Worm (Caenorhabditis elegans): ENCODE data around the gene clec-196.

clec-196 gene

DNA sequence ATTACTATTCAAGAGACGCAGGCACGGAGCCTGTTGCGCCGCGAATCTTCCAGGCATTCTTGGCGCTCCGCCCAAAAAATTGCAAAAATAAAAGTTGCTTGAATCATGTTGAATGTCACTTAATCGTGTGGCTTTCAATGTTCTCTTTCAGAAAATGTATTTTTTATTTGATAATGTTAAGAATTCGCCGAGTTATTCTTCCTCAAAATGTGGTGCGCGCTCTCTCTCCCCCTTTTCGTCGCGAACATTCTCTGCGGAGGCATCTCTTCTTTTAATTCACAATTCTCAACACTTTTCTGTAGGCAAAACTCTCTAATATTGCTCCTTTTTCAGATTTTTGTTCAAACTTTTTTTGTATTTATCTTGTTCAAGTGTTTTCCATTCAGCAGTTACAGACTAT, 1.6 kb downstream of the clec-196 start (continued):
- peak; percentile 98 for TF ChIP-seq ref-2 (tag; optimal IDR thresholded peaks at IDR 0.05)
- peak; percentile 89 for TF ChIP-seq unc-55 (GFP tag; optimal IDR thresholded peaks at IDR 0.05)
- peak; percentile 87 for TF ChIP-seq pros-1 (tag; optimal IDR thresholded peaks at IDR 0.05)
- TF ChIP-seq sox-4 (tag; optimal IDR thresholded peaks at IDR 0.05), result peak; percentile 54
- TF ChIP-seq pag-3 (tag; optimal IDR thresholded peaks at IDR 0.05; ENCODE audit: borderline replicate concordance), result no peak
- TF ChIP-seq tbx-7 (tag; optimal IDR thresholded peaks at IDR 0.05), result peak; percentile 35
- TF ChIP-seq rnt-1 (tag; optimal IDR thresholded peaks at IDR 0.05), result peak; percentile 91
- peak; percentile 95 for TF ChIP-seq ceh-31 (tag; optimal IDR thresholded peaks at IDR 0.05)
- no peak for TF ChIP-seq pha-4 (tag; optimal IDR thresholded peaks at IDR 0.05)
- peak; percentile 71 for TF ChIP-seq che-1 (tag; optimal IDR thresholded peaks at IDR 0.05)
- TF ChIP-seq pha-2 (tag; optimal IDR thresholded peaks at IDR 0.05), result peak; percentile 82
- peak; percentile 85 for TF ChIP-seq sox-2 (GFP tag; IDR thresholded peaks at IDR 0.05)
- peak; percentile 56 for TF ChIP-seq C08G9.2 (tag; optimal IDR thresholded peaks at IDR 0.05)
- TF ChIP-seq odd-2 (tag; optimal IDR thresholded peaks at IDR 0.05), result peak; percentile 47
- TF ChIP-seq npax-4 (tag; optimal IDR thresholded peaks at IDR 0.05), result no peak
- TF ChIP-seq unc-86 (tag; optimal IDR thresholded peaks at IDR 0.05), result peak; percentile 92
- peak; percentile 63 for TF ChIP-seq ceh-48 (tag; optimal IDR thresholded peaks at IDR 0.05)
- peak; percentile 93 for TF ChIP-seq nhr-11 (tag; optimal IDR thresholded peaks at IDR 0.05)
- peak; percentile 58 for TF ChIP-seq sdc-2 (tag; optimal IDR thresholded peaks at IDR 0.05)
- peak; percentile 68 for TF ChIP-seq syd-9 (tag; optimal IDR thresholded peaks at IDR 0.05)
- peak; percentile 43 for TF ChIP-seq dmd-4 (tag; optimal IDR thresholded peaks at IDR 0.05; ENCODE audit: borderline replicate concordance)
- peak; percentile 76 for TF ChIP-seq ceh-19 (GFP tag; optimal IDR thresholded peaks at IDR 0.05)
- peak; percentile 80 for TF ChIP-seq lim-6 (tag; optimal IDR thresholded peaks at IDR 0.05)
- peak; percentile 92 for TF ChIP-seq dve-1 (tag; optimal IDR thresholded peaks at IDR 0.05)
- TF ChIP-seq hlh-6 (tag; optimal IDR thresholded peaks at IDR 0.05), result no peak
- TF ChIP-seq ceh-2 (tag; optimal IDR thresholded peaks at IDR 0.05), result peak; percentile 71
- peak; percentile 30 for TF ChIP-seq fax-1 (tag; optimal IDR thresholded peaks at IDR 0.05)
- no peak for TF ChIP-seq fkh-10 (GFP tag; optimal IDR thresholded peaks at IDR 0.05)
- TF ChIP-seq pqm-1 (tag; optimal IDR thresholded peaks at IDR 0.05), result peak; percentile 65
- TF ChIP-seq hlh-13 (GFP tag; optimal IDR thresholded peaks at IDR 0.05), result no peak
- TF ChIP-seq ceh-9 (tag; optimal IDR thresholded peaks at IDR 0.05), result no peak
- TF ChIP-seq ahr-1 (tag; optimal IDR thresholded peaks at IDR 0.05), result peak; percentile 42
- peak; percentile 82 for TF ChIP-seq elt-2 (tag; optimal IDR thresholded peaks at IDR 0.05)
- TF ChIP-seq ceh-45 (GFP tag; IDR thresholded peaks at IDR 0.05), result no peak
- peak; percentile 94 for TF ChIP-seq tbx-2 (tag; optimal IDR thresholded peaks at IDR 0.05)
- peak; percentile 33 for TF ChIP-seq ceh-24 (tag; optimal IDR thresholded peaks at IDR 0.05)
- TF ChIP-seq K02D7.2 (tag; optimal IDR thresholded peaks at IDR 0.05), result peak; percentile 36
- TF ChIP-seq unc-3 (GFP tag; conservative IDR thresholded peaks at IDR 0.05), result peak; percentile 56; the same call in 1 of the 2 replicates
- peak; percentile 58 for TF ChIP-seq unc-3 (tag; optimal IDR thresholded peaks at IDR 0.05)
- peak; percentile 94 for TF ChIP-seq nfya-1 (tag; optimal IDR thresholded peaks at IDR 0.05)
- no peak for TF ChIP-seq ama-1 (optimal IDR thresholded peaks at IDR 0.05)

ce11 chrIV:17278861-17279591, 2.3 kb downstream of the clec-196 start, which contains the start of gene hsp-1:
TSS of gene hsp-1 (plus strand) at chrIV:17278959.
- TF ChIP-seq pha-2 (tag; optimal IDR thresholded peaks at IDR 0.05), result no peak
- TF ChIP-seq T23F11.4 (GFP tag; optimal IDR thresholded peaks at IDR 0.05), result no peak
- no peak for TF ChIP-seq Y22D7AL.16 (tag; optimal IDR thresholded peaks at IDR 0.05)
- no peak for TF ChIP-seq lim-6 (tag; optimal IDR thresholded peaks at IDR 0.05)
- no peak for TF ChIP-seq nfya-1 (tag; optimal IDR thresholded peaks at IDR 0.05)
- no peak for TF ChIP-seq sox-2 (GFP tag; IDR thresholded peaks at IDR 0.05)
- TF ChIP-seq ceh-34 (tag; optimal IDR thresholded peaks at IDR 0.05), result no peak
- no peak for TF ChIP-seq dve-1 (tag; optimal IDR thresholded peaks at IDR 0.05)
